Worm (Caenorhabditis elegans) whole organism, L1 larva: ENCODE results near the gene B0334.13.

Source experiments
- F16B12.6 ChIP-seq: fragments of 150-350 bp; optimal IDR thresholded peaks from 2 replicates; lab custom pipeline; 2014; ENCODE audit warnings: missing biosample characterization, missing genetic modification characterization
- elt-2 ChIP-seq: sonication (generic microtip); optimal IDR thresholded peaks from 2 replicates; lab custom pipeline; 2016; ENCODE audit warnings: missing genetic modification characterization, mild to moderate bottlenecking, inconsistent platforms, missing compliant biosample characterization, missing genetic modification reagents
- elt-3 ChIP-seq, 6 experiments: fragments of 150-350 bp in 1 of 6; sonication (generic microtip); optimal IDR thresholded peaks; 2 replicates each; lab custom pipeline; 2017 to 2018; ENCODE audit warnings: missing biosample characterization in 6 of 6, missing genetic modification characterization in 6 of 6, inconsistent platforms in 1 of 6
- skn-1 ChIP-seq: fragments of 150-350 bp; optimal IDR thresholded peaks from 2 replicates; lab custom pipeline; 2014; ENCODE audit warnings: missing biosample characterization, missing genetic modification characterization
- unc-62 ChIP-seq: fragments of 150-350 bp; optimal IDR thresholded peaks from 2 replicates; lab custom pipeline; 2014; ENCODE audit warnings: missing biosample characterization, missing genetic modification reagents, missing genetic modification characterization

ce11 chrII:11535429-11535828 lies 47.3 kb downstream of the B0334.13 start:
- no peak for TF ChIP-seq elt-3 (tag; optimal IDR thresholded peaks at IDR 0.05; lab: Kevin White, UChicago)
- TF ChIP-seq elt-2 (tag; lab: Kevin White, UChicago) = no peak
- no peak for TF ChIP-seq F16B12.6 (tag; lab: Kevin White, UChicago)
- no peak for TF ChIP-seq skn-1
- no peak for TF ChIP-seq unc-62 (GFP tag; lab: Kevin White, UChicago)
